Worm (Caenorhabditis elegans) whole organism, late embryonic: ENCODE results near the gene C14E2.6.

ENCODE experiments used
- ama-1 ChIP-seq: fragments of 150-350 bp; optimal IDR thresholded peaks from 2 replicates; lab custom pipeline; 2014
- ceh-24 ChIP-seq: sonication (generic microtip); optimal IDR thresholded peaks from 2 replicates; lab custom pipeline; 2016; ENCODE audit warnings: mild to moderate bottlenecking, missing genetic modification characterization, missing compliant biosample characterization
- ceh-6 ChIP-seq: fragments of 200-800 bp; sonication (Bioruptor generic); optimal IDR thresholded peaks from 2 replicates; lab custom pipeline; 2018; ENCODE audit warnings: mild to moderate bottlenecking, missing genetic modification characterization, missing compliant biosample characterization
- dmd-4 ChIP-seq: sonication (generic microtip); optimal IDR thresholded peaks from 2 replicates; lab custom pipeline; 2016; ENCODE audit warnings: borderline replicate concordance, missing genetic modification characterization, missing compliant biosample characterization
- elt-2 ChIP-seq: sonication (generic microtip); optimal IDR thresholded peaks from 2 replicates; lab custom pipeline; 2016; ENCODE audit warnings: missing genetic modification reagents, missing genetic modification characterization, missing compliant biosample characterization
- nhr-11 ChIP-seq: fragments of 150-350 bp; optimal IDR thresholded peaks from 2 replicates; lab custom pipeline; 2014; ENCODE audit warnings: missing biosample characterization, missing genetic modification characterization
- npax-4 ChIP-seq: sonication (generic microtip); optimal IDR thresholded peaks from 2 replicates; lab custom pipeline; 2016; ENCODE audit warnings: missing genetic modification characterization, missing compliant biosample characterization
- pha-4 ChIP-seq: fragments of 150-350 bp; optimal IDR thresholded peaks from 2 replicates; lab custom pipeline; 2018; ENCODE audit warnings: missing biosample characterization, missing genetic modification reagents, missing genetic modification characterization
- unc-86 ChIP-seq: sonication (generic microtip); optimal IDR thresholded peaks from 2 replicates; lab custom pipeline; 2016; ENCODE audit warnings: missing genetic modification characterization, missing compliant biosample characterization

ce11 chrX:1857777-1858176, 27.9 kb upstream of the C14E2.6 start:
- no peak for TF ChIP-seq ceh-6
- no peak for TF ChIP-seq elt-2 (tag; lab: Kevin White, UChicago)
- TF ChIP-seq unc-86 (tag; lab: Kevin White, UChicago) = no peak
- TF ChIP-seq pha-4 (tag; lab: Kevin White, UChicago) = no peak
- no peak for TF ChIP-seq dmd-4 (tag; lab: Kevin White, UChicago)
- TF ChIP-seq ama-1 = no peak
- no peak for TF ChIP-seq npax-4
- no peak for TF ChIP-seq ceh-24 (tag; lab: Kevin White, UChicago)
- TF ChIP-seq nhr-11 (tag; lab: Kevin White, UChicago) = no peak
